Worm (Caenorhabditis elegans) whole organism, late embryonic: ENCODE data around the gene C26E1.1.

Experiments
- C08G9.2 ChIP-seq: sonication (generic microtip); optimal IDR thresholded peaks from 2 replicates; lab custom pipeline; 2016; ENCODE audit warnings: mild to moderate bottlenecking, missing genetic modification characterization, moderate library complexity, missing compliant biosample characterization
- F13H6.1 ChIP-seq: sonication (generic microtip); optimal IDR thresholded peaks from 2 replicates; lab custom pipeline; 2016; ENCODE audit warnings: missing genetic modification characterization, missing compliant biosample characterization
- K02D7.2 ChIP-seq: sonication (generic microtip); optimal IDR thresholded peaks from 2 replicates; lab custom pipeline; 2017; ENCODE audit warnings: mild to moderate bottlenecking, missing genetic modification characterization, missing compliant biosample characterization
- K09A11.1 ChIP-seq: sonication (generic microtip); optimal IDR thresholded peaks from 2 replicates; lab custom pipeline; 2017; ENCODE audit warnings: antibody characterized with exemption, mild to moderate bottlenecking, missing genetic modification characterization, missing compliant biosample characterization; ENCODE audit not compliant: insufficient read depth
- Y22D7AL.16 ChIP-seq: sonication (generic microtip); optimal IDR thresholded peaks from 2 replicates; lab custom pipeline; 2016; ENCODE audit warnings: missing genetic modification characterization, missing compliant biosample characterization
- ama-1 ChIP-seq: fragments of 150-350 bp; optimal IDR thresholded peaks from 2 replicates; lab custom pipeline; 2014
- ceh-18 ChIP-seq: sonication (generic microtip); optimal IDR thresholded peaks from 2 replicates; lab custom pipeline; 2016; ENCODE audit warnings: missing genetic modification characterization, missing compliant biosample characterization
- ceh-19 ChIP-seq: fragments of 200-800 bp; sonication (Bioruptor generic); optimal IDR thresholded peaks from 2 replicates; lab custom pipeline; 2018; ENCODE audit warnings: mild to moderate bottlenecking, missing genetic modification characterization, missing compliant biosample characterization
- ceh-2 ChIP-seq: sonication (generic microtip); optimal IDR thresholded peaks from 2 replicates; lab custom pipeline; 2016; ENCODE audit warnings: missing genotype, missing genetic modification characterization, missing compliant biosample characterization
- ceh-22 ChIP-seq: sonication (generic microtip); optimal IDR thresholded peaks from 2 replicates; lab custom pipeline; 2017; ENCODE audit warnings: missing biosample characterization, missing genetic modification characterization
- ceh-30 ChIP-seq: fragments of 150-350 bp; optimal IDR thresholded peaks from 2 replicates; lab custom pipeline; 2014; ENCODE audit warnings: missing biosample characterization, missing genetic modification characterization
- ceh-31 ChIP-seq: sonication (generic microtip); optimal IDR thresholded peaks from 2 replicates; lab custom pipeline; 2016; ENCODE audit warnings: missing genetic modification characterization, missing compliant biosample characterization
- ceh-48 ChIP-seq: sonication (generic microtip); optimal IDR thresholded peaks from 2 replicates; lab custom pipeline; 2016; ENCODE audit warnings: missing genetic modification characterization, inconsistent platforms, missing compliant biosample characterization
- ceh-6 ChIP-seq: fragments of 200-800 bp; sonication (Bioruptor generic); optimal IDR thresholded peaks from 2 replicates; lab custom pipeline; 2018; ENCODE audit warnings: mild to moderate bottlenecking, missing genetic modification characterization, missing compliant biosample characterization
- che-1 ChIP-seq: sonication (generic microtip); optimal IDR thresholded peaks from 2 replicates; lab custom pipeline; 2016; ENCODE audit warnings: mild to moderate bottlenecking, missing genetic modification characterization, missing compliant biosample characterization
- dmd-4 ChIP-seq: sonication (generic microtip); optimal IDR thresholded peaks from 2 replicates; lab custom pipeline; 2016; ENCODE audit warnings: borderline replicate concordance, missing genetic modification characterization, missing compliant biosample characterization
- dve-1 ChIP-seq: sonication (generic microtip); optimal IDR thresholded peaks from 2 replicates; lab custom pipeline; 2017; ENCODE audit warnings: antibody characterized with exemption, mild to moderate bottlenecking, missing genetic modification characterization, missing compliant biosample characterization
- elt-2 ChIP-seq: sonication (generic microtip); optimal IDR thresholded peaks from 2 replicates; lab custom pipeline; 2016; ENCODE audit warnings: missing genetic modification reagents, missing genetic modification characterization, missing compliant biosample characterization
- elt-4 ChIP-seq: sonication (generic microtip); optimal IDR thresholded peaks from 2 replicates; lab custom pipeline; 2016; ENCODE audit warnings: missing genetic modification characterization, missing compliant biosample characterization
- ets-4 ChIP-seq: sonication (generic microtip); optimal IDR thresholded peaks from 2 replicates; lab custom pipeline; 2016; ENCODE audit warnings: missing genetic modification characterization, missing compliant biosample characterization
- eyg-1 ChIP-seq: sonication (generic microtip); optimal IDR thresholded peaks from 2 replicates; lab custom pipeline; 2016; ENCODE audit warnings: missing genotype, missing genetic modification characterization, missing compliant biosample characterization
- fkh-10 ChIP-seq: fragments of 150-350 bp; optimal IDR thresholded peaks from 2 replicates; lab custom pipeline; 2014; ENCODE audit warnings: missing biosample characterization, missing genetic modification reagents, missing genetic modification characterization
- hlh-6 ChIP-seq: sonication (generic microtip); optimal IDR thresholded peaks from 2 replicates; lab custom pipeline; 2016; ENCODE audit warnings: missing genotype, missing genetic modification characterization, missing compliant biosample characterization
- hlh-8 ChIP-seq: sonication (generic microtip); optimal IDR thresholded peaks from 2 replicates; lab custom pipeline; 2016; ENCODE audit warnings: missing genotype, missing genetic modification characterization, missing compliant biosample characterization
- lim-6 ChIP-seq: sonication (generic microtip); optimal IDR thresholded peaks from 2 replicates; lab custom pipeline; 2016; ENCODE audit warnings: missing genetic modification characterization, missing compliant biosample characterization
- lin-11 ChIP-seq: fragments of 200-800 bp; sonication (Bioruptor generic); optimal IDR thresholded peaks from 2 replicates; lab custom pipeline; 2018; ENCODE audit warnings: mild to moderate bottlenecking, missing genetic modification characterization, missing compliant biosample characterization
- madf-2 ChIP-seq: sonication (generic microtip); optimal IDR thresholded peaks from 2 replicates; lab custom pipeline; 2017; ENCODE audit warnings: missing genetic modification characterization, missing compliant biosample characterization
- mec-3 ChIP-seq: sonication (generic microtip); optimal IDR thresholded peaks from 2 replicates; lab custom pipeline; 2016; ENCODE audit warnings: borderline replicate concordance, missing genetic modification characterization, missing compliant biosample characterization
- nfya-1 ChIP-seq: sonication (generic microtip); optimal IDR thresholded peaks from 2 replicates; lab custom pipeline; 2017; ENCODE audit warnings: missing genetic modification characterization, mild to moderate bottlenecking, missing compliant biosample characterization, antibody characterized with exemption, moderate library complexity
- nhr-11 ChIP-seq: fragments of 150-350 bp; optimal IDR thresholded peaks from 2 replicates; lab custom pipeline; 2014; ENCODE audit warnings: missing biosample characterization, missing genetic modification characterization
- nhr-232 ChIP-seq: sonication (generic microtip); optimal IDR thresholded peaks from 2 replicates; lab custom pipeline; 2016; ENCODE audit warnings: missing genetic modification characterization, missing compliant biosample characterization
- odd-2 ChIP-seq: sonication (generic microtip); optimal IDR thresholded peaks from 2 replicates; lab custom pipeline; 2017; ENCODE audit warnings: antibody characterized with exemption, mild to moderate bottlenecking, missing genetic modification characterization, missing compliant biosample characterization
- pag-3 ChIP-seq: sonication (generic microtip); optimal IDR thresholded peaks from 2 replicates; lab custom pipeline; 2016; ENCODE audit warnings: missing compliant biosample characterization, missing genetic modification characterization, borderline replicate concordance
- pat-9 ChIP-seq: fragments of 200-800 bp; sonication (Bioruptor generic); optimal IDR thresholded peaks from 2 replicates; lab custom pipeline; 2018; ENCODE audit warnings: mild to moderate bottlenecking, missing genetic modification characterization, moderate library complexity, missing compliant biosample characterization
- pax-1 ChIP-seq: fragments of 150-350 bp; optimal IDR thresholded peaks from 2 replicates; lab custom pipeline; 2014; ENCODE audit warnings: missing biosample characterization, missing genetic modification characterization
- pha-4 ChIP-seq: fragments of 150-350 bp; optimal IDR thresholded peaks from 2 replicates; lab custom pipeline; 2018; ENCODE audit warnings: missing biosample characterization, missing genetic modification reagents, missing genetic modification characterization
- pqm-1 ChIP-seq: sonication (generic microtip); optimal IDR thresholded peaks from 2 replicates; lab custom pipeline; 2016; ENCODE audit warnings: missing genetic modification characterization, missing compliant biosample characterization
- pros-1 ChIP-seq: fragments of 150-350 bp; optimal IDR thresholded peaks from 2 replicates; lab custom pipeline; 2014; ENCODE audit warnings: missing biosample characterization, missing genetic modification reagents, missing genetic modification characterization
- sdc-2 ChIP-seq: sonication (generic microtip); optimal IDR thresholded peaks from 2 replicates; lab custom pipeline; 2016; ENCODE audit warnings: missing genotype, missing genetic modification characterization, missing compliant biosample characterization
- sox-2 ChIP-seq: fragments of 200-800 bp; sonication (Bioruptor generic); IDR thresholded peaks from 2 replicates; pipeline ENCODE4 v1.3.6; 2022; ENCODE audit warnings: missing genetic modification reagents, missing genetic modification characterization, missing compliant biosample characterization
- tbx-7 ChIP-seq: sonication (generic microtip); optimal IDR thresholded peaks from 2 replicates; lab custom pipeline; 2016; ENCODE audit warnings: missing genotype, missing genetic modification characterization, missing compliant biosample characterization
- ttx-3 ChIP-seq: sonication (generic microtip); optimal IDR thresholded peaks from 2 replicates; lab custom pipeline; 2016; ENCODE audit warnings: missing genetic modification reagents, missing genetic modification characterization, missing compliant biosample characterization
- unc-55 ChIP-seq: sonication (generic microtip); optimal IDR thresholded peaks from 2 replicates; lab custom pipeline; 2017; ENCODE audit warnings: missing biosample characterization, missing genetic modification reagents, missing genetic modification characterization
- unc-86 ChIP-seq: sonication (generic microtip); optimal IDR thresholded peaks from 2 replicates; lab custom pipeline; 2016; ENCODE audit warnings: missing genetic modification characterization, missing compliant biosample characterization

C26E1.1 gene

DNA sequence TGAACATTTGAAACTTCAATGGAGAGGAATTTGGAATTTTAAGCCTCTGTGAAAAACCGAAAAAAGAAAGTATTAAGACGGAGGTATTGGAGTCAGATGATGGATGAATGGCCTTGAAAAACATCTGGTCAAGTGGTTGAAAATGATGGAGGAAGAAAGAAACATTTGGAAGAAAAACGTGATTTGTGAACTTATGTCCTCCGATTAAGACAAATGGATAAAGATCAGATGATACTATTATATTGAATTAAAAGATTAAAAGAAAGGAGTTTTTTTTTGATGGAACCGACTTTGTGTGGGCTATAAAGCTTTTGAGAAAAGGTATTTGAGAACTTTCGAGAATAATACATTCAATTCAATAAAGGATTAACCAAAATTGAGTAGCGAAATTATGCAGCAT, 37.8 kb upstream of the C26E1.1 start:
- TF ChIP-seq pha-4 (tag; lab: Kevin White, UChicago) (no peak), sdc-2 (no peak), ceh-30 (no peak), elt-4 (no peak), elt-2 (tag; lab: Kevin White, UChicago) (no peak), nhr-232 (tag; lab: Kevin White, UChicago) (no peak), C08G9.2 (no peak), dve-1 (tag; lab: Kevin White, UChicago) (no peak), che-1 (tag; lab: Kevin White, UChicago) (no peak), sox-2 (GFP tag; lab: Robert Waterston, UW) (no peak), pqm-1 (tag; lab: Kevin White, UChicago) (no peak), ceh-31 (tag; lab: Kevin White, UChicago) (no peak), nhr-11 (no peak), ceh-6 (no peak), pax-1 (no peak), K09A11.1 (tag; lab: Kevin White, UChicago) (no peak), odd-2 (no peak), lim-6 (tag; lab: Kevin White, UChicago) (no peak)

DNA sequence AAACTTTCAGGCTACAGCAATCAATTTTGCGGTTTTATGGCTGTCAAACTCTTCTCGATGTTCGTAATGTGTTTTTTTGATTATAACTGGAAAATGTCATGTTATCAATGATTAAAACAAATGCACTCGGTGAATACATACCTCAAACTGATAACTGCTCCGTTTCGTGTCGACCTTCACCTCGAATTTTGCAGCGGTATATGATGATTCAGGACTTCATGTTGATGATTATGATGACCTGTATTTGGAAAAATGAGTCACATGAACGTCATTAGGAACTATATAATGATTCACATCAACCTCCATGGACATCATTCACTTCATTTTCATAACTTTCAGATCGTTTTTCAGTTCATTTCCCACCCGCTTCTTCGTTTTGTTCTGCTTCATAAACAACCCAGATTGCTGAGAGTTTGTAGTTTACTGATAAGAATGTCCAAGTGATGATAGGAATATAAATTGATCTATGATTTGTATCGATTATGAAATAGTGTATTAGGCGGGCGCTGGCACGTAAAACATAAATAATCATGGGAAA, 34.5 kb upstream of the C26E1.1 start:
- TF ChIP-seq mec-3 (tag; lab: Kevin White, UChicago) = no peak
- peak; percentile 68 for TF ChIP-seq elt-2 (tag; lab: Kevin White, UChicago)

ce11 chrV:13264245-13264644, 33.1 kb upstream of the C26E1.1 start, which contains the start of gene zip-5:
Gene zip-5, plus strand, starts transcription at chrV:13264545.
- TF ChIP-seq pag-3 (tag; lab: Kevin White, UChicago) (no peak), pros-1 (tag; lab: Kevin White, UChicago) (no peak), unc-86 (tag; lab: Kevin White, UChicago) (no peak)
- TF ChIP-seq, all 69 proteins: peak for 0

DNA sequence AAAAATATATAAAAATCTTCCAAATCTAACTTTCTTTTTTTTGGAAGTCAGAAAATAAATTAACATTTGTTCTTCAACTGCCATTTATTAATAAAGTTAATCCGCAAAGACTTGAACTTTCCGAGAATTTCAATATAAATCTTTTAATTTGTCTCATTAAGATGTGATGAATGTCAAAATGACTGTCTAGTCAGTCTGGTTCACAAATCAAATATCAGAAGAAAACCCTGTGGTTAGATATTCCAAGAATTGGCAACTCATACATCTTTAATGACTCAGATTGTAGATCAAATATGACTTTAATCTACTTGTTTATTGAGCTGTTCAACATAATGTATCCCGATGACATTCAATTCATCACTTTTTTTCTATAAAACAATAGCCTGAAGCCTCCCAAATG, 31.7 kb upstream of the C26E1.1 start:
- no peak for TF ChIP-seq unc-55 (GFP tag; lab: Kevin White, UChicago)
- no peak for TF ChIP-seq sdc-2
- TF ChIP-seq ceh-18 (tag; lab: Kevin White, UChicago) = no peak
- no peak for TF ChIP-seq ceh-19
- TF ChIP-seq ceh-2 = no peak
- TF ChIP-seq ttx-3 (tag; lab: Kevin White, UChicago) = no peak
- no peak for TF ChIP-seq ceh-22
- no peak for TF ChIP-seq hlh-6 (tag; lab: Kevin White, UChicago)
- TF ChIP-seq F13H6.1 (tag; lab: Kevin White, UChicago) = no peak
- no peak for TF ChIP-seq fkh-10 (GFP tag; lab: Kevin White, UChicago)
- TF ChIP-seq hlh-8 (tag; lab: Kevin White, UChicago) = no peak
- TF ChIP-seq pag-3 (tag; lab: Kevin White, UChicago) = no peak

- no peak for TF ChIP-seq pat-9 (tag; lab: Kevin White, UChicago)
- no peak for TF ChIP-seq odd-2
- TF ChIP-seq K02D7.2 (tag; lab: Kevin White, UChicago) = no peak
- TF ChIP-seq ets-4 (tag; lab: Kevin White, UChicago) = no peak
- TF ChIP-seq ama-1 (lab: Kevin White, UChicago) = no peak
- TF ChIP-seq C08G9.2 = no peak
- no peak for TF ChIP-seq lin-11 (tag; lab: Kevin White, UChicago)
- TF ChIP-seq ceh-48 (tag; lab: Kevin White, UChicago) = no peak
- TF ChIP-seq eyg-1 (tag; lab: Kevin White, UChicago) = no peak
- TF ChIP-seq nhr-232 (tag; lab: Kevin White, UChicago) = no peak
- TF ChIP-seq nfya-1 (tag; lab: Kevin White, UChicago) = no peak
- no peak for TF ChIP-seq Y22D7AL.16 (tag; lab: Kevin White, UChicago)
- no peak for TF ChIP-seq tbx-7 (tag; lab: Kevin White, UChicago)
- no peak for TF ChIP-seq nhr-11
- TF ChIP-seq ceh-19 = no peak
- TF ChIP-seq dmd-4 (tag; lab: Kevin White, UChicago) = no peak
- no peak for TF ChIP-seq pag-3 (tag; lab: Kevin White, UChicago)
- no peak for TF ChIP-seq fkh-10 (GFP tag; lab: Kevin White, UChicago)
- no peak for TF ChIP-seq madf-2 (tag; lab: Kevin White, UChicago)
These were observed 30.7 kb upstream of the C26E1.1 start for ce11 chrV:13266630-13267029.
